Worm (Caenorhabditis elegans) whole organism, young adult: ENCODE measurements around the gene R06B10.7.

Experiments used
- F33H1.4 ChIP-seq: fragments of 200-800 bp; sonication (Bioruptor generic); IDR thresholded peaks from 2 replicates; pipeline ENCODE4 v1.3.6; 2022; ENCODE audit warnings: missing genetic modification reagents, missing genetic modification characterization, missing compliant biosample characterization
- cebp-2 ChIP-seq: fragments of 200-800 bp; sonication (Bioruptor generic); IDR thresholded peaks from 2 replicates; pipeline ENCODE4 v1.3.6; 2022; ENCODE audit warnings: missing genetic modification characterization, missing compliant biosample characterization
- dpff-1 ChIP-seq: sonication (generic microtip); optimal IDR thresholded peaks from 2 replicates; lab custom pipeline; 2017; ENCODE audit warnings: mild to moderate bottlenecking, missing genetic modification characterization, missing compliant biosample characterization
- dpl-1 ChIP-seq: fragments of 150-350 bp; optimal IDR thresholded peaks from 2 replicates; lab custom pipeline; 2014; ENCODE audit warnings: missing biosample characterization, missing genetic modification reagents, missing genetic modification characterization
- hlh-26 ChIP-seq: fragments of 200-800 bp; sonication (Bioruptor generic); conservative IDR thresholded peaks from 2 replicates; pipeline ENCODE4 v1.3.6; 2022; ENCODE audit warnings: missing genetic modification reagents, missing genetic modification characterization, missing compliant biosample characterization
- lsl-1 ChIP-seq: fragments of 200-800 bp; sonication (Bioruptor generic); optimal IDR thresholded peaks from 2 replicates; lab custom pipeline; 2018; ENCODE audit warnings: mild to moderate bottlenecking, missing genetic modification characterization, moderate library complexity, missing compliant biosample characterization
- nhr-179 ChIP-seq: sonication (generic microtip); optimal IDR thresholded peaks from 2 replicates; lab custom pipeline; 2016; ENCODE audit warnings: mild to moderate bottlenecking, missing genetic modification characterization, missing compliant biosample characterization
- snpc-4 ChIP-seq, 5 experiments: fragments of 150-350 bp in 1 of 5; sonication (generic microtip) in 4 of 5; optimal IDR thresholded peaks; 2 replicates each; lab custom pipeline; 2014 to 2018; ENCODE audit warnings: missing genetic modification characterization in 5 of 5, missing biosample characterization in 3 of 5, antibody characterized with exemption in 2 of 5, mild to moderate bottlenecking in 2 of 5, missing compliant biosample characterization in 2 of 5, missing genotype in 2 of 5, moderate library complexity in 2 of 5, missing genetic modification reagents in 1 of 5
- unc-62 ChIP-seq: fragments of 150-350 bp; optimal IDR thresholded peaks from 2 replicates; lab custom pipeline; 2014; ENCODE audit warnings: missing biosample characterization, missing genetic modification reagents, missing genetic modification characterization
- zfh-2 ChIP-seq: fragments of 200-800 bp; sonication (Bioruptor generic); conservative IDR thresholded peaks from 2 replicates; pipeline ENCODE4 v1.3.6; 2022; ENCODE audit warnings: missing genetic modification reagents, missing genetic modification characterization, missing compliant biosample characterization

- TF ChIP-seq nhr-179 (tag; lab: Kevin White, UChicago) (no peak), cebp-2 (no peak), dpl-1 (no peak), hlh-26 (no peak), F33H1.4 (GFP tag; lab: Robert Waterston, UW) (no peak), dpff-1 (tag; lab: Kevin White, UChicago) (no peak), unc-62 (GFP tag; lab: Kevin White, UChicago) (no peak), lsl-1 (GFP tag; lab: Kevin White, UChicago) (no peak), zfh-2 (no peak), snpc-4 (GFP tag; optimal IDR thresholded peaks at IDR 0.05; lab: Kevin White, UChicago) (no peak), snpc-4 (tag; optimal IDR thresholded peaks at IDR 0.05; lab: Kevin White, UChicago) (no peak)
Observed at ce11 chrIII:996564-996963, 4.6 kb downstream of the R06B10.7 start.
